Worm (Caenorhabditis elegans) whole organism, early embryonic: ENCODE measurements around the gene T09F5.1.

Experiments used
- B0310.2 ChIP-seq: sonication (generic microtip); optimal IDR thresholded peaks from 2 replicates; lab custom pipeline; 2016; ENCODE audit warnings: mild to moderate bottlenecking, missing genetic modification characterization, missing compliant biosample characterization
- aly-1 ChIP-seq: sonication (generic microtip); optimal IDR thresholded peaks from 2 replicates; lab custom pipeline; 2016; ENCODE audit warnings: missing genetic modification characterization, missing compliant biosample characterization
- ama-1 ChIP-seq: fragments of 150-350 bp; optimal IDR thresholded peaks from 2 replicates; lab custom pipeline; 2014
- ceh-13 ChIP-seq: fragments of 200-800 bp; sonication (Bioruptor generic); optimal IDR thresholded peaks from 2 replicates; lab custom pipeline; 2018; ENCODE audit warnings: mild to moderate bottlenecking, missing genetic modification characterization, missing compliant biosample characterization
- ets-7 ChIP-seq: sonication (generic microtip); optimal IDR thresholded peaks from 2 replicates; lab custom pipeline; 2016; ENCODE audit warnings: missing genotype, missing genetic modification characterization, missing compliant biosample characterization
- flt-1 ChIP-seq: fragments of 200-800 bp; sonication (Bioruptor generic); IDR thresholded peaks from 2 replicates; pipeline ENCODE4 v1.3.6; 2022; ENCODE audit warnings: missing genetic modification characterization, missing compliant biosample characterization
- hnd-1 ChIP-seq: sonication (generic microtip); optimal IDR thresholded peaks from 2 replicates; lab custom pipeline; 2016; ENCODE audit warnings: missing genetic modification characterization, missing compliant biosample characterization
- pes-1 ChIP-seq: fragments of 200-800 bp; sonication (Bioruptor generic); IDR thresholded peaks from 2 replicates; pipeline ENCODE4 v1.3.6; 2022; ENCODE audit warnings: missing genetic modification reagents, missing genetic modification characterization, missing compliant biosample characterization
- scrt-1 ChIP-seq: fragments of 200-800 bp; sonication (Bioruptor generic); IDR thresholded peaks from 2 replicates; pipeline ENCODE4 v1.3.6; 2022; ENCODE audit warnings: missing genetic modification characterization, missing compliant biosample characterization
- tbx-11 ChIP-seq: fragments of 200-800 bp; sonication (Bioruptor generic); IDR thresholded peaks from 2 replicates; pipeline ENCODE4 v1.3.6; 2022; ENCODE audit warnings: missing genetic modification characterization, missing compliant biosample characterization

ce11 chrV:15147776-15148175 is 1.1 kb upstream of the T09F5.1 start, which contains the start of gene T09F5.20:
- TF ChIP-seq ama-1 (lab: Kevin White, UChicago) (no peak), ceh-13 (GFP tag; lab: Kevin White, UChicago) (no peak), pes-1 (GFP tag; lab: Robert Waterston, UW) (no peak), B0310.2 (no peak), flt-1 (GFP tag; lab: Robert Waterston, UW) (no peak), ets-7 (no peak), tbx-11 (no peak), scrt-1 (GFP tag; lab: Robert Waterston, UW) (no peak), aly-1 (tag; lab: Kevin White, UChicago) (no peak), hnd-1 (tag; lab: Kevin White, UChicago) (no peak)
